Worm (Caenorhabditis elegans) whole organism, L1 larva: ENCODE results near the gene dot-1.4.

Experiments used
- ceh-63 ChIP-seq: fragments of 200-800 bp; sonication (Bioruptor generic); optimal IDR thresholded peaks from 2 replicates; lab custom pipeline; 2018; ENCODE audit warnings: mild to moderate bottlenecking, missing genetic modification characterization, missing compliant biosample characterization
- elt-2 ChIP-seq: sonication (generic microtip); optimal IDR thresholded peaks from 2 replicates; lab custom pipeline; 2016; ENCODE audit warnings: missing genetic modification characterization, mild to moderate bottlenecking, inconsistent platforms, missing compliant biosample characterization, missing genetic modification reagents
- fkh-8 ChIP-seq: sonication (generic microtip); optimal IDR thresholded peaks from 2 replicates; lab custom pipeline; 2016; ENCODE audit warnings: mild to moderate bottlenecking, missing genetic modification characterization, missing compliant biosample characterization
- nhr-237 ChIP-seq: fragments of 150-350 bp; optimal IDR thresholded peaks from 2 replicates; lab custom pipeline; 2014; ENCODE audit warnings: missing biosample characterization, missing genetic modification characterization
- pqm-1 ChIP-seq: sonication (generic microtip); optimal IDR thresholded peaks from 3 replicates; lab custom pipeline; 2017; ENCODE audit warnings: missing biosample characterization, missing genetic modification characterization
- unc-86 ChIP-seq: sonication (generic microtip); optimal IDR thresholded peaks from 2 replicates; lab custom pipeline; 2016; ENCODE audit warnings: missing genetic modification characterization, missing compliant biosample characterization

DNA sequence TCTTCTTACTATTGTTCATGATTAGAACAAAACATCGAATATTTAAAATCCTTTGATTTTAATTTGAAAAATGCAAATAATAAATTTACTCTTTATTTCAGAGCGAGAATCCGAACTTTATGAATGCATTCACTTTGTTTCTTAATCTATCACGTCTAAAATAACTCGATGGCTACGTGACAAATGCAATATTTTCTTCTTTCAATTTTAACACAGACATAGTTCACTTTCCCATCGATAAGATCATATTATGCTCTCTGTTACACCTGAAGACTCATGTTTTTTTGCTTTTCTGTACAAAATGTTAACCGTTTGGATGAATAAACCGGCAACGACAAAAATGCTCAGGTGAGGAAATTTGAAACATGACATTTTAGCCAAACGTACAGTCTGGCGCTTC lies 38.1 kb upstream of the dot-1.4 start:
- TF ChIP-seq unc-86 (tag; lab: Kevin White, UChicago) (no peak), elt-2 (no peak), pqm-1 (tag; lab: Kevin White, UChicago) (no peak), fkh-8 (no peak), nhr-237 (tag; lab: Kevin White, UChicago) (no peak), ceh-63 (GFP tag; lab: Kevin White, UChicago) (no peak)
